Worm (Caenorhabditis elegans) whole organism, L1 larva: ENCODE data around the gene clpp-1.

Source experiments
- C04F5.9 ChIP-seq: sonication (generic microtip); optimal IDR thresholded peaks from 2 replicates; lab custom pipeline; 2016; ENCODE audit warnings: missing genetic modification characterization, missing compliant biosample characterization
- aly-2 ChIP-seq: fragments of 150-350 bp; optimal IDR thresholded peaks from 2 replicates; lab custom pipeline; 2014; ENCODE audit warnings: missing biosample characterization, missing genetic modification characterization
- ces-1 ChIP-seq: fragments of 150-350 bp; optimal IDR thresholded peaks from 2 replicates; lab custom pipeline; 2014; ENCODE audit warnings: missing biosample characterization, missing genetic modification reagents, missing genetic modification characterization
- dsc-1 ChIP-seq: sonication (generic microtip); optimal IDR thresholded peaks from 2 replicates; lab custom pipeline; 2016; ENCODE audit warnings: mild to moderate bottlenecking, missing genetic modification characterization, missing compliant biosample characterization
- efl-1 ChIP-seq, 4 experiments: fragments of 150-350 bp; optimal IDR thresholded peaks in 3 of 4; peaks in 1 of 4; 1 replicate in 1 of 4; 2 replicates in 3 of 4; lab custom pipeline; 2014; ENCODE audit warnings: missing biosample characterization in 2 of 4, missing genetic modification characterization in 2 of 4, missing genetic modification reagents in 2 of 4
- efl-3 ChIP-seq: fragments of 200-800 bp; sonication (Bioruptor generic); optimal IDR thresholded peaks from 2 replicates; lab custom pipeline; 2018; ENCODE audit warnings: mild to moderate bottlenecking, missing genetic modification characterization, missing compliant biosample characterization
- egl-13 ChIP-seq: sonication (generic microtip); optimal IDR thresholded peaks from 2 replicates; lab custom pipeline; 2016; ENCODE audit warnings: missing genotype, missing genetic modification reagents, missing genetic modification characterization, missing compliant biosample characterization
- elt-2 ChIP-seq: sonication (generic microtip); optimal IDR thresholded peaks from 2 replicates; lab custom pipeline; 2016; ENCODE audit warnings: missing genetic modification characterization, mild to moderate bottlenecking, inconsistent platforms, missing compliant biosample characterization, missing genetic modification reagents
- fkh-4 ChIP-seq: sonication (generic microtip); optimal IDR thresholded peaks from 2 replicates; lab custom pipeline; 2016; ENCODE audit warnings: missing compliant biosample characterization, missing genetic modification characterization, borderline replicate concordance
- fos-1 ChIP-seq: fragments of 150-350 bp; optimal IDR thresholded peaks from 2 replicates; lab custom pipeline; 2014; ENCODE audit warnings: missing biosample characterization, missing genetic modification characterization
- hlh-17 ChIP-seq: fragments of 200-800 bp; sonication (Bioruptor generic); optimal IDR thresholded peaks from 2 replicates; lab custom pipeline; 2018; ENCODE audit warnings: missing genetic modification characterization, mild to moderate bottlenecking, missing compliant biosample characterization, moderate library complexity, borderline replicate concordance
- hpl-2 ChIP-seq: fragments of 150-350 bp; optimal IDR thresholded peaks from 2 replicates; lab custom pipeline; 2014; ENCODE audit warnings: missing biosample characterization, missing genetic modification reagents, missing genetic modification characterization
- jun-1 ChIP-seq: fragments of 150-350 bp; optimal IDR thresholded peaks from 2 replicates; lab custom pipeline; 2014; ENCODE audit warnings: missing biosample characterization, missing genetic modification reagents, missing genetic modification characterization
- lin-15B ChIP-seq: fragments of 150-350 bp; sonication (generic microtip); optimal IDR thresholded peaks from 3 replicates; lab custom pipeline; 2014; ENCODE audit warnings: missing biosample characterization, missing genetic modification characterization
- mep-1 ChIP-seq: fragments of 150-350 bp; optimal IDR thresholded peaks from 2 replicates; lab custom pipeline; 2014; ENCODE audit warnings: missing biosample characterization, missing genetic modification characterization
- nhr-12 ChIP-seq: sonication (generic microtip); optimal IDR thresholded peaks from 2 replicates; lab custom pipeline; 2017; ENCODE audit warnings: missing biosample characterization, missing genetic modification characterization
- nhr-76 ChIP-seq: sonication (generic microtip); optimal IDR thresholded peaks from 2 replicates; lab custom pipeline; 2017; ENCODE audit warnings: missing biosample characterization, missing genetic modification characterization
- nhr-84 ChIP-seq: sonication (generic microtip); optimal IDR thresholded peaks from 2 replicates; lab custom pipeline; 2017; ENCODE audit warnings: missing biosample characterization, missing genetic modification characterization
- rnt-1 ChIP-seq: sonication (generic microtip); optimal IDR thresholded peaks from 2 replicates; lab custom pipeline; 2016; ENCODE audit warnings: mild to moderate bottlenecking, missing genetic modification characterization, moderate library complexity, missing compliant biosample characterization
- snpc-4 ChIP-seq: fragments of 150-350 bp; optimal IDR thresholded peaks from 2 replicates; lab custom pipeline; 2014; ENCODE audit warnings: missing biosample characterization, missing genetic modification characterization
- snu-23 ChIP-seq: sonication (generic microtip); optimal IDR thresholded peaks from 2 replicates; lab custom pipeline; 2016; ENCODE audit warnings: missing genetic modification characterization, missing compliant biosample characterization
- sox-4 ChIP-seq: sonication (generic microtip); optimal IDR thresholded peaks from 2 replicates; lab custom pipeline; 2016; ENCODE audit warnings: missing genetic modification characterization, missing compliant biosample characterization
- tlp-1 ChIP-seq: fragments of 150-350 bp; optimal IDR thresholded peaks from 2 replicates; lab custom pipeline; 2014; ENCODE audit warnings: missing biosample characterization, missing genetic modification characterization
- unc-130 ChIP-seq: fragments of 150-350 bp; optimal IDR thresholded peaks from 2 replicates; lab custom pipeline; 2017; ENCODE audit warnings: missing biosample characterization, missing genetic modification characterization, inconsistent platforms
- unc-86 ChIP-seq: sonication (generic microtip); optimal IDR thresholded peaks from 2 replicates; lab custom pipeline; 2016; ENCODE audit warnings: missing genetic modification characterization, missing compliant biosample characterization
- vab-15 ChIP-seq: sonication (generic microtip); optimal IDR thresholded peaks from 2 replicates; lab custom pipeline; 2017; ENCODE audit warnings: missing genotype, mild to moderate bottlenecking, missing genetic modification characterization, missing compliant biosample characterization
- zag-1 ChIP-seq: fragments of 150-350 bp; optimal IDR thresholded peaks from 2 replicates; lab custom pipeline; 2014; ENCODE audit warnings: missing biosample characterization, missing genetic modification characterization

Gene clpp-1

DNA sequence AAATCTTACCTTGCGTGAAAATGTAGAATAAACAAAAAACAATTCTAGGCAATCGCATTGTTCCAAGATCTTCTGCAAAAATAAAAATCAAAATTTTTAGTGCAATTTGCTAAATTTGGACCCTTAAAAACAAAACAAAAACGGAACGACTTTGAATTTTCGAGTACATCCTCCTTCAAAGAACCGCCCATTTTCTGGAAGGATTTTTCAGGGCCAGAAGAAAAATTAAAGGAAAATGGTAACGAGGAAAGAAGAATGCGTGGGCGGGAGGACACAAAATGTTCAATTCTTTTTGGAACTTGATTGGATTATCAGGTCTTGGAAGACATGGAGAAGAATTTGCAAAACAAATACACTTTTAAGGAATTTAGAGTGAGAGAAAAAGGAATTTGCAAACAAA lies 31.5 kb downstream of the clpp-1 start, which contains the start of gene F54B3.4:
TSS of gene F54B3.4 (minus strand) at position 101 of the 400 bp plus-strand sequence.
- TF ChIP-seq fos-1 (tag; lab: Kevin White, UChicago) = no peak
- no peak for TF ChIP-seq aly-2
- no peak for TF ChIP-seq hlh-17
- TF ChIP-seq, all 84 proteins: peak for 0

DNA sequence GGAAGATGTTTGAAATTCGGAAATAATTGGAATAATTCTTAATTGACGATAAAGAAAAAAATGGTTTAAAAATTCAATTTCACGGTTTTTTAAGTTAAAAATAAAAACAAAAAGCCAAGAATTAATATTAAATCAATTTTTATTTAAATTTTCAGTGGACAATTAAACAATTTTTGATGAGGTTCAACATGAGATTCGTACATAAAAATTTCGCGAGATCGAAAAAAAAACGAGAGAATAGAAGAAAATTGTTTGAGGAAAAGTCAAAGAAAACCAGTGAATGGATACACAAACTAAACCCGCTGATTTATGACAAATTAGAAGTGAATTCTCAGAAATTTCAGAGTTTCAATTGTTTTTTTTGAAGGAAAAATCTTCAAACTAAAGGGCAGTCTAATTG lies 32.6 kb downstream of the clpp-1 start, which contains the start of gene F54B3.2:
TSS of gene F54B3.2 (minus strand) at position 101 of the 400 bp plus-strand sequence.
- TF ChIP-seq nhr-12 (no peak), lin-15B (no peak), hpl-2 (GFP tag; lab: Kevin White, UChicago) (no peak), efl-3 (GFP tag; lab: Kevin White, UChicago) (no peak), vab-15 (tag; lab: Kevin White, UChicago) (no peak), zag-1 (no peak), snpc-4 (tag; lab: Kevin White, UChicago) (no peak), snu-23 (no peak)

DNA sequence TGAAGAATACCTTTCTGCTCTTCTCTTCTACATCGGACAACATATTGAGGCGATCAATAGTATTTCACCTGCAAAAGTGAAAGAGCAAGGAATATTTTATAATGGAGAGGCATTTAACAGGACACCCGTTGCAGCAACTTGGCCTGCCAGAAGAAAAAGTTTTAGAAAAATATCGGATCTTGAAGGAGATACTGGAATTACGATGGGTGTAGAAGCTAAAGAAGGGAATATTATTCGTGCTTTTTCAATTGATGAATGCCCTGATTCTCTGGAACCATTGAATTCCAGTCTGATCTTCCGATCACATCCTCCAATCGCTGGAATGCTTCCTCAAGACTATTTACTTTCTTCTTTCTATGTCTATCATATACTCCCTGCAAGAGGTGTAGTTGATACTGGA lies 41.4 kb downstream of the clpp-1 start:
- TF ChIP-seq unc-86 (tag; lab: Kevin White, UChicago) (no peak), rnt-1 (no peak), aly-2 (no peak), unc-130 (tag; lab: Kevin White, UChicago) (no peak), sox-4 (no peak), fkh-4 (no peak), mep-1 (tag; lab: Kevin White, UChicago) (no peak), nhr-84 (tag; lab: Kevin White, UChicago) (no peak), ces-1 (GFP tag; lab: Kevin White, UChicago) (no peak), hpl-2 (GFP tag; lab: Kevin White, UChicago) (no peak), egl-13 (tag; lab: Kevin White, UChicago) (no peak)

DNA sequence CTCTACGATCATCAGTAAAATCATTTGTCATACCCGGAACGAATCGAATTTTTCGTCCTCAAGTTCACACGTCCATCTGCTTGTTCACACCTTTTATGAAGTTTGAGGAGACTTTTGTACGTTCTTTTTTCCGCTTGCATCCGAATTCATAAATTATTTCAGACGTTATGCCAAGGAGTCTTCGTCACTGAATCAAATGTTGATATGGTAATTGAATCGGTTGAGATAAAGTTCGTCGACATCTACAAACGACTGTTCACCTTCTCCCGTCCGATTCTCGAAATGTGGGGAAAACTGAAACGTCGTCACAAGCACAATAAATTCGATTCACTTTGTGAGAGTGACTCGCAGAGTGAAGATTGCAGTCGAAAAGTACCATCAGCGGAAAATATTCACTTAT lies 50.6 kb downstream of the clpp-1 start:
- TF ChIP-seq nhr-76 (tag; lab: Kevin White, UChicago) = no peak
- no peak for TF ChIP-seq C04F5.9 (tag; lab: Kevin White, UChicago)
- no peak for TF ChIP-seq tlp-1 (tag; lab: Kevin White, UChicago)
- no peak for TF ChIP-seq jun-1 (tag; lab: Kevin White, UChicago)
- no peak for TF ChIP-seq vab-15 (tag; lab: Kevin White, UChicago)

DNA sequence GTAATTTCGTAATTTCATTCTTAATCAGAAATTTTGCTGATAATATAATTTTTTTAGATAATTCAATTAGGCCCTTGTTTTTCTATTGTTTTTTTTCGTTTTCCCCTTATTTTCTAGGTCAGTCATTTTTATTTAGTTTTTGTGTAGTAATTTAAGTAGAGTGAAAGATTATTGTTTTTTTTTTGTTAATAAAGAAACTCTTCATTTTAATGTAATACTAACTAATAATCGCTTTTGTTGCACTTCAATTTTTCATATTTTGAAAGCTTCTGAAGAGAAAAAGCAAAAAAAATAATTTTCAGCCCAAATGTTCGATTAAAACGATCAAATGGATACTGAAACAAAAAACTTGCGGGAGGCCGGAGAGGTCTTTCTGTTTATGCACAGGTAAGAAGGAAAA lies 51.7 kb downstream of the clpp-1 start, which contains the start of gene F54B3.1:
TSS of gene F54B3.1 (plus strand) at position 301 of the 400 bp plus-strand sequence.
- TF ChIP-seq elt-2 (tag; lab: Kevin White, UChicago) (no peak), dsc-1 (tag; lab: Kevin White, UChicago) (no peak), aly-2 (peak; percentile 22), efl-1 (optimal IDR thresholded peaks at IDR 0.05; lab: Kevin White, UChicago) (no peak), efl-1 (GFP tag; optimal IDR thresholded peaks at IDR 0.05 in 1 of 2; lab: Kevin White, UChicago) (peak in 1 of 2 experiments; percentile 1)
